Fruit fly (Drosophila melanogaster): ENCODE results near the gene CG14840.

DNA sequence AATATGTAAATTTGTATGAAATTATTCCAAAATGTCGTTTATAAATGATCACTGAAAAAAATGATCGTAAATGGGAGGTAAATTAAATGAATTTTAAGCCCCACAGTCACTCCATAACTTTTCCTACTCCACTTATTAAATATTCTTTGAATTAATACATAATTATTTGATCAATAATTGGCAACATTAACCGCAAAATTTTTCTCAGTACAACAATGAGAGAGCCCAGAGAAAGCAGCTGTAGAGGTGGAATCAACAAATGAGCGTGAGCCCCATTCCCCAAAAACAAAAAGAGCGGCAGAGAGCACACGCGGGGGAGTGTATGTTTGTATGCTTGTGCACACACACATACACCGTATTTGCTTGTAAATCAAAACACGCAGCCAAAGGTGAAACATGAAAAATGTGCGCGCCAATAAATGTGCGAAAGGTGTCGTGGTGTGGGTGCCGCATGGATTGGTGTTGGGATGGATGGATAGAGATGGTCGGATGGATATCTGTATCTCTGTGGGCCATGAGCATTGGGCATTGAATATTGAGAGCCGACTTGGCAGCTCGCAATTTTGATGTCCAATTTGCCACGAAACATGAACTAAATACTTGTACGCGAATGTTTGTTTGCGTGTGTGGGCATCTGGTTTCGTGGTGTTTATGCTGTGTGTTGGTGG, 22.9 kb upstream of the CG14840 start:
- no peak for TF ChIP-seq CTCF (optimal IDR thresholded peaks at IDR 0.05)
- TF ChIP-seq CG8478 (optimal IDR thresholded peaks at IDR 0.05) = no peak

Measured in S2 (cell line).